Fruit fly (Drosophila melanogaster) whole organism, adult: ENCODE results near the gene CG44325.

Source experiments
- CG12768 ChIP-seq: fragments of 200-800 bp; sonication (Bioruptor generic); optimal IDR thresholded peaks from 2 replicates; lab custom pipeline; 2017; ENCODE audit warnings: missing biosample characterization, missing genetic modification characterization, mild to moderate bottlenecking, moderate library complexity, missing genetic modification reagents
- CG14711 ChIP-seq: fragments of 200-800 bp; sonication (Bioruptor generic); optimal IDR thresholded peaks from 2 replicates; lab custom pipeline; 2018; ENCODE audit warnings: missing biosample characterization, mild to moderate bottlenecking, missing genetic modification characterization, moderate library complexity
- CG1620 ChIP-seq: fragments of 200-800 bp; sonication (Bioruptor generic); optimal IDR thresholded peaks from 2 replicates; lab custom pipeline; 2016; ENCODE audit warnings: missing biosample characterization, missing genetic modification characterization
- CG7045 ChIP-seq: fragments of 200-800 bp; sonication (Bioruptor generic); optimal IDR thresholded peaks from 2 replicates; lab custom pipeline; 2017; ENCODE audit warnings: missing biosample characterization, mild to moderate bottlenecking, missing genetic modification characterization
- CG7101 ChIP-seq: fragments of 200-800 bp; sonication (Bioruptor generic); optimal IDR thresholded peaks from 2 replicates; lab custom pipeline; 2018; ENCODE audit warnings: missing biosample characterization, mild to moderate bottlenecking, missing genetic modification characterization, moderate library complexity
- Clk ChIP-seq: fragments of 200-800 bp; sonication (Bioruptor generic); optimal IDR thresholded peaks from 2 replicates; lab custom pipeline; 2017; ENCODE audit warnings: missing biosample characterization, missing genetic modification characterization
- Crg-1 ChIP-seq: fragments of 200-800 bp; sonication (Bioruptor generic); optimal IDR thresholded peaks from 2 replicates; lab custom pipeline; 2016; ENCODE audit warnings: missing biosample characterization, missing genetic modification characterization
- Hr96 ChIP-seq: fragments of 200-800 bp; sonication (Bioruptor generic); optimal IDR thresholded peaks from 2 replicates; lab custom pipeline; 2016; ENCODE audit warnings: missing biosample characterization, missing genetic modification characterization
- Mnt ChIP-seq: fragments of 200-800 bp; sonication (Bioruptor generic); optimal IDR thresholded peaks from 2 replicates; lab custom pipeline; 2016; ENCODE audit warnings: missing biosample characterization, mild to moderate bottlenecking, missing genetic modification characterization
- bab1 ChIP-seq: fragments of 200-800 bp; sonication (Bioruptor generic); optimal IDR thresholded peaks from 3 replicates; lab custom pipeline; 2019; ENCODE audit warnings: missing biosample characterization, mild to moderate bottlenecking, missing genetic modification characterization, moderate library complexity
- cic ChIP-seq: fragments of 200-800 bp; sonication (Bioruptor generic); optimal IDR thresholded peaks from 2 replicates; lab custom pipeline; 2017; ENCODE audit warnings: missing biosample characterization, mild to moderate bottlenecking, missing genetic modification characterization, moderate library complexity
- kay ChIP-seq: fragments of 200-800 bp; sonication (Bioruptor generic); peaks from one replicate; lab custom pipeline; 2016; ENCODE audit warnings: missing biosample characterization, missing genetic modification characterization, borderline replicate concordance
- tj ChIP-seq: fragments of 200-800 bp; sonication (Bioruptor generic); optimal IDR thresholded peaks from 3 replicates; lab custom pipeline; 2017; ENCODE audit warnings: missing biosample characterization, mild to moderate bottlenecking, missing genetic modification characterization, moderate library complexity
- toe ChIP-seq: fragments of 200-800 bp; sonication (Bioruptor generic); optimal IDR thresholded peaks from 2 replicates; lab custom pipeline; 2016; ENCODE audit warnings: missing biosample characterization, missing genetic modification characterization

DNA sequence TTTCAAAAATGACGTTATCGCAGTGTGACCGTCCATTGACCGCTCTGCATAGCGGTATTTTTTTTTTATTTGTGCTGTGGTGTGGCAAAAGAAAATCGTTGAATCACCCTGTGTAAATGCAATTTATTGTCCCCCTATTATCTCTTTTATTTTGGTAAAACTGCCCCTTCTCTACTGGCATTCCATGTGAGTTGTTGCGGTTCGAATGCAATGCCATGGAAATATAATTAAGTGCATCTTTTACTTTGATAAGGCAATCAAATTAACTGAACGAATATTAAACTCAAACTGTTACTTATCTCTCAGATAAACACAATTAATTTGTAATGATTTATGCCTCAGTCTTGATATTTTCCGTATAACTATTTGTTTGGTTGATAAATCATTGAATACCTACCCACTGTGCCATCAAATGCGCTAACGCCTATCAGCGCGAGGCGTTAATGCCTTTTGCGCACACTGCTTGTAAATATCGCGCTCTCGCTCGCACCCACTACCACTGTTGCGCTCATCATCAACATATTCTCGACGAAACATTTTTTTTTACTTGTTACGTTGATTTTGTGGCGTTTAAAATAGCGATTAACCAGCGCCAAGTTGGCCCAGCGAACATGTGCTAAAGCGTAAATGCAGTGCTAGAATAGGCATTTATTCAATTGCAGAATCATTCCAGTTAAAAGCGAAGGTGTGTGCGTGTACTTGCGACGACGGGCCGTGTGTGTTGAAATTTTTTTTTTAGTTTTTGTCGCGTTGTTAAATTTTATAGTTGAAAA lies 31.0 kb upstream of the CG44325 start:
- TF ChIP-seq Crg-1: peak; percentile 21
- peak; percentile 16 for TF ChIP-seq tj (GFP tag; lab: Kevin White, UChicago)
- TF ChIP-seq cic (GFP tag; lab: Kevin White, UChicago): no peak
- TF ChIP-seq kay (GFP tag; lab: Kevin White, UChicago): no peak
- TF ChIP-seq bab1: no peak
- TF ChIP-seq CG1620 (GFP tag; lab: Kevin White, UChicago): peak; percentile 44
- no peak for TF ChIP-seq CG12768
- peak; percentile 27 for TF ChIP-seq CG14711 (tag; lab: Kevin White, UChicago)
- no peak for TF ChIP-seq Clk (GFP tag; lab: Kevin White, UChicago)
- no peak for TF ChIP-seq toe (GFP tag; lab: Kevin White, UChicago)
- TF ChIP-seq CG7101: no peak
- no peak for TF ChIP-seq Hr96 (GFP tag; lab: Kevin White, UChicago)
- TF ChIP-seq Mnt (GFP tag; lab: Kevin White, UChicago): peak; percentile 33
- peak; percentile 9 for TF ChIP-seq CG7045 (GFP tag; lab: Kevin White, UChicago)
